Worm (Caenorhabditis elegans): ENCODE data around the gene ZK669.2.

DNA sequence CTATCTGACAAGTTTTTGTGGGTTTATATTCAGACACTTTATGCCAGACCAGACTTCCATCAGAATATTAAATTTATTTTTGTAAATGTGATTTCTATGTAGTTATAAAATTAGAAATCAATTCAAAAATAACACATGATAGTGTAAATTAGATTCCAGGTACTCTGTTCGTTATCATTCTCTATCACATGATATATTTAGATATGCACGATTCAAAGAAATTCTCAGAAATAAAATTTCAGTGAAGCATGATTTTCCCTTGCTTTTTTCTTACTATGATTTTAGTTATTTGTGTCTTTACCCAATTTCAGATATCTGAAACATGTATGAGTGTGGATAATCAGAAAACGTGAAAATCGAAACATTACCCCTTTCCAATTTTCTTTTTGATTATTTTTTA lies 39.5 kb upstream of the ZK669.2 start:
- TF ChIP-seq pha-4 (tag; optimal IDR thresholded peaks at IDR 0.05) (no peak), unc-39 (tag; optimal IDR thresholded peaks at IDR 0.05) (no peak), elt-3 (tag; optimal IDR thresholded peaks at IDR 0.05) (no peak), lin-13 (tag; optimal IDR thresholded peaks at IDR 0.05) (no peak), nhr-28 (tag; optimal IDR thresholded peaks at IDR 0.05) (no peak), nhr-237 (tag; optimal IDR thresholded peaks at IDR 0.05) (no peak), unc-62 (GFP tag; optimal IDR thresholded peaks at IDR 0.05) (no peak), snpc-4 (tag; optimal IDR thresholded peaks at IDR 0.05) (no peak), sem-2 (GFP tag; optimal IDR thresholded peaks at IDR 0.05) (no peak), sptf-1 (tag; optimal IDR thresholded peaks at IDR 0.05) (no peak), flh-1 (GFP tag; optimal IDR thresholded peaks at IDR 0.05) (no peak), unc-120 (tag; optimal IDR thresholded peaks at IDR 0.05; ENCODE audit: poor library complexity, severe bottlenecking) (no peak)

All from whole organism, mixed stage, embryonic.